Worm (Caenorhabditis elegans) whole organism, L4/young adult: ENCODE results near the gene rbm-39.

ENCODE experiments used
- W03F9.2 ChIP-seq: fragments of 150-350 bp; optimal IDR thresholded peaks from 2 replicates; lab custom pipeline; 2014; ENCODE audit warnings: missing biosample characterization, missing genetic modification characterization
- dao-5 ChIP-seq: sonication (generic microtip); optimal IDR thresholded peaks from 2 replicates; lab custom pipeline; 2016; ENCODE audit warnings: missing genotype, missing genetic modification characterization, moderate library complexity, missing compliant biosample characterization

ce11 chrIV:1011776-1012175 is 648 bp upstream of the rbm-39 start:
- TF ChIP-seq W03F9.2 (tag; lab: Kevin White, UChicago) (no peak), dao-5 (tag; lab: Kevin White, UChicago) (no peak)
